Worm (Caenorhabditis elegans) whole organism, midembryonic: ENCODE results near the gene mpk-1.

ENCODE experiments used
- flt-1 ChIP-seq: fragments of 200-800 bp; sonication (Bioruptor generic); IDR thresholded peaks from 2 replicates; pipeline ENCODE4 v1.3.6; 2022; ENCODE audit warnings: missing genetic modification characterization, missing compliant biosample characterization
- ztf-23 ChIP-seq: fragments of 200-800 bp; sonication (Bioruptor generic); IDR thresholded peaks from 2 replicates; pipeline ENCODE4 v1.3.6; 2022; ENCODE audit warnings: missing genetic modification reagents, missing genetic modification characterization, missing compliant biosample characterization

ce11 chrIII:4194349-4195110 lies 33.4 kb downstream of the mpk-1 start:
- TF ChIP-seq ztf-23 (GFP tag; lab: Robert Waterston, UW) (no peak), flt-1 (no peak)
